Fruit fly (Drosophila melanogaster) whole organism, wandering third instar larva: ENCODE measurements around the gene CG32445.

ENCODE experiments used
- Abd-B ChIP-seq: fragments of >200 bp; optimal IDR thresholded peaks from 2 replicates; lab custom pipeline; 2017; ENCODE audit warnings: missing biosample characterization, missing genetic modification characterization
- CG32264 ChIP-seq: fragments of 200-800 bp; sonication (Bioruptor generic); optimal IDR thresholded peaks from 2 replicates; lab custom pipeline; 2016; ENCODE audit warnings: missing biosample characterization, missing genetic modification characterization
- Jra ChIP-seq: sonication (Bioruptor generic); optimal IDR thresholded peaks from 2 replicates; lab custom pipeline; 2016; ENCODE audit warnings: missing biosample characterization, missing genetic modification characterization
- Myc ChIP-seq: fragments of >200 bp; optimal IDR thresholded peaks from 2 replicates; lab custom pipeline; 2017
- Sp1 ChIP-seq: fragments of 200-800 bp; sonication (Bioruptor generic); optimal IDR thresholded peaks from 3 replicates; lab custom pipeline; 2019; ENCODE audit warnings: missing biosample characterization, mild to moderate bottlenecking, missing genetic modification characterization, moderate library complexity
- h ChIP-seq: fragments of 200-800 bp; sonication (Bioruptor generic); optimal IDR thresholded peaks from 3 replicates; lab custom pipeline; 2016; ENCODE audit warnings: missing biosample characterization, mild to moderate bottlenecking, missing genetic modification characterization
- pan ChIP-seq: fragments of >200 bp; optimal IDR thresholded peaks from 2 replicates; lab custom pipeline; 2017

DNA sequence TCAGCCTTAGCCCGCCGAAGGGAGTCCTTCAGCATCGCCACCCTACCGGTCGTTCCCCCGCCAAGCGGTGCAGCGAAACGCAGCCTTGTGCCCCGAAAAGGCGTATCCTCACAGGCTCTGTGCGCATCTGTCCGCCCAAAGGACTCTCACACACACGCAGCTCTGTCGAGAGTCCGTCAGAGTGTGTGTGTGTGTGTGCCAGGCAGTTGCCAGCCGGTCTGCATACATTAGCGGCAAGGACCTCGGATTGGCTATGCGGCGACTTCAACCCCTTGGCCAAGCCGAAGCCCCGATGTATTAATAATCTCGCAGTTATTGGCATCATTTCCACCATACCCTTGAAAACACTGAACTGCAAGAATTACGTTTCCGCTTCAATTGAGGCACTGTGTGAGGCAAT is 28.6 kb upstream of the CG32445 start:
- no peak for TF ChIP-seq h (GFP tag; lab: Kevin White, UChicago)
- TF ChIP-seq Jra (GFP tag; lab: Kevin White, UChicago): no peak
- no peak for TF ChIP-seq Myc (lab: Kevin White, UChicago)
- TF ChIP-seq Sp1 (GFP tag; lab: Kevin White, UChicago): no peak
- TF ChIP-seq Abd-B (GFP tag; lab: Kevin White, UChicago): no peak
- no peak for TF ChIP-seq pan (lab: Kevin White, UChicago)
- TF ChIP-seq CG32264 (GFP tag; lab: Kevin White, UChicago): no peak
